Worm (Caenorhabditis elegans): ENCODE results near the gene F43C1.7.

DNA sequence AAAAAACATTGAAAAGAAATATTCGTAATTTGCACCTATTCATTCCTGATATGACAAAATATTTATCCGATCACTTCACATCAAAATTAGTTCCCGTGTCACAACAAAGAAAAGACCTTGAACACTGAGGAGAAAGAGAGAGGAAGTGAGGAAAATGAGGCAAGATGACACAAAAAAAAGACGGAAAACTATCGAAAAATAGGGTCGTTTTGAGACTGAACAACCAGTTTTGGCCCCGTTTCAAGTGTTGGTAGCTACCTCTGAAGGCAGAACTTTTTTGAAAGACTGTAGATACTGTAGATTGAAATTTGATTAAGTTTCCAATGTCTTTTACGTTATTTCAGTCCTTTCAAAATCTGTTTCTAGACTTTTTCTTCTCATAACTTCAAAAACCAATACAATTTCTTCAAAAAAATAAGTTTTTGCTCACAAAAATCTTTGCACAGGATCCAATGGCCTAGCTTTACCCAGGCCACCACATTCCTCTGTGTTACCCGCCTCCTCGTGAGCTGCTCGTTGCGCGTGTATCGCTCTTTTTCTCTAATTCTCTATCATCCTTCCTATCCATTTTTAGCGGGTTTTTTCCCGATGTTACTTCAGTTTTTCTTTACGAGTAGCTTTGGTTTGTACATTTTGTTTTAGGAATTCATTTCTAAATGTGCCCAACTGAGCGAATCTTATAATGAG lies 45.9 kb downstream of the F43C1.7 start:
- TF ChIP-seq lin-39 (tag; optimal IDR thresholded peaks at IDR 0.05) (no peak), skn-1 (tag; optimal IDR thresholded peaks at IDR 0.05) (no peak), nhr-10 (tag; optimal IDR thresholded peaks at IDR 0.05) (no peak), gmeb-1 (tag; optimal IDR thresholded peaks at IDR 0.05) (no peak), alr-1 (tag; optimal IDR thresholded peaks at IDR 0.05) (no peak), fos-1 (tag; optimal IDR thresholded peaks at IDR 0.05) (peak; percentile 25), nhr-77 (tag; optimal IDR thresholded peaks at IDR 0.05) (no peak), mbf-1 (tag; optimal IDR thresholded peaks at IDR 0.05) (no peak), nhr-237 (tag; optimal IDR thresholded peaks at IDR 0.05) (no peak), snpc-4 (tag; optimal IDR thresholded peaks at IDR 0.05) (no peak), peb-1 (tag; optimal IDR thresholded peaks at IDR 0.05) (no peak)

Measured in whole organism, L2 larva.